Worm (Caenorhabditis elegans) whole organism, L1 larva: Measurements from ENCODE around the gene ccdc-47.
A peak's percentile ranks its signal among the peaks of the same experiment; 100 is the strongest.

Source experiments
- C04F5.9 ChIP-seq: sonication (generic microtip); optimal IDR thresholded peaks from 2 replicates; lab custom pipeline; 2016; ENCODE audit warnings: missing genetic modification characterization, missing compliant biosample characterization
- C34B4.2 ChIP-seq: sonication (generic microtip); optimal IDR thresholded peaks from 2 replicates; lab custom pipeline; 2017; ENCODE audit warnings: mild to moderate bottlenecking, missing genetic modification characterization, missing compliant biosample characterization
- F16B12.6 ChIP-seq: fragments of 150-350 bp; optimal IDR thresholded peaks from 2 replicates; lab custom pipeline; 2014; ENCODE audit warnings: missing biosample characterization, missing genetic modification characterization
- ama-1 ChIP-seq: fragments of 150-350 bp; optimal IDR thresholded peaks from 2 replicates; lab custom pipeline; 2014
- blmp-1 ChIP-seq: fragments of 150-350 bp; optimal IDR thresholded peaks from 2 replicates; lab custom pipeline; 2014; ENCODE audit warnings: missing biosample characterization, missing genetic modification characterization
- ces-1 ChIP-seq: fragments of 150-350 bp; optimal IDR thresholded peaks from 2 replicates; lab custom pipeline; 2014; ENCODE audit warnings: missing biosample characterization, missing genetic modification reagents, missing genetic modification characterization
- fkh-10 ChIP-seq: sonication (generic microtip); optimal IDR thresholded peaks from 2 replicates; lab custom pipeline; 2017; ENCODE audit warnings: missing biosample characterization, missing genetic modification reagents, missing genetic modification characterization
- grh-1 ChIP-seq: fragments of 200-800 bp; sonication (Bioruptor generic); IDR thresholded peaks from 2 replicates; pipeline ENCODE4 v1.3.6; 2022; ENCODE audit warnings: missing genetic modification reagents, missing genetic modification characterization, missing compliant biosample characterization
- hlh-4 ChIP-seq: sonication (generic microtip); optimal IDR thresholded peaks from 2 replicates; lab custom pipeline; 2016; ENCODE audit warnings: mild to moderate bottlenecking, missing genetic modification characterization, missing compliant biosample characterization
- irx-1 ChIP-seq: sonication (generic microtip); optimal IDR thresholded peaks from 2 replicates; lab custom pipeline; 2016; ENCODE audit warnings: missing genetic modification characterization, missing compliant biosample characterization
- lin-13 ChIP-seq: fragments of 150-350 bp; optimal IDR thresholded peaks from 2 replicates; lab custom pipeline; 2014; ENCODE audit warnings: missing biosample characterization, missing genetic modification reagents, missing genetic modification characterization
- lin-14 ChIP-seq: fragments of 200-800 bp; sonication (Bioruptor generic); optimal IDR thresholded peaks from 2 replicates; lab custom pipeline; 2018; ENCODE audit warnings: mild to moderate bottlenecking, missing genetic modification characterization, moderate library complexity, missing compliant biosample characterization
- lin-15B ChIP-seq: fragments of 150-350 bp; sonication (generic microtip); optimal IDR thresholded peaks from 3 replicates; lab custom pipeline; 2014; ENCODE audit warnings: missing biosample characterization, missing genetic modification characterization
- lin-35 ChIP-seq, 2 experiments: fragments of 150-350 bp; optimal IDR thresholded peaks; 2 replicates each; lab custom pipeline; 2014; ENCODE audit warnings: missing biosample characterization in 2 of 2, missing genetic modification characterization in 2 of 2, missing genetic modification reagents in 2 of 2
- lir-3 ChIP-seq: sonication (generic microtip); optimal IDR thresholded peaks from 2 replicates; lab custom pipeline; 2016; ENCODE audit warnings: mild to moderate bottlenecking, missing genetic modification characterization, moderate library complexity, missing compliant biosample characterization; ENCODE audit not compliant: poor library complexity
- lsy-2 ChIP-seq, 2 experiments: fragments of 150-350 bp; optimal IDR thresholded peaks; 2 replicates each; lab custom pipeline; 2014; ENCODE audit warnings: missing biosample characterization in 2 of 2, missing genetic modification characterization in 2 of 2
- mdl-1 ChIP-seq, 2 experiments: fragments of 150-350 bp; optimal IDR thresholded peaks; 2 replicates each; lab custom pipeline; 2014 to 2017; ENCODE audit warnings: missing biosample characterization in 2 of 2, missing genetic modification characterization in 2 of 2, inconsistent platforms in 1 of 2
- mep-1 ChIP-seq: fragments of 150-350 bp; optimal IDR thresholded peaks from 2 replicates; lab custom pipeline; 2014; ENCODE audit warnings: missing biosample characterization, missing genetic modification characterization
- nhr-19 ChIP-seq: fragments of 200-800 bp; sonication (Bioruptor generic); conservative IDR thresholded peaks from 2 replicates; pipeline ENCODE4 v1.3.6; 2022; ENCODE audit warnings: missing genetic modification characterization, missing compliant biosample characterization
- nhr-71 ChIP-seq: sonication (generic microtip); optimal IDR thresholded peaks from 2 replicates; lab custom pipeline; 2016; ENCODE audit warnings: mild to moderate bottlenecking, missing genetic modification characterization, moderate library complexity, missing compliant biosample characterization
- nhr-76 ChIP-seq: sonication (generic microtip); optimal IDR thresholded peaks from 2 replicates; lab custom pipeline; 2017; ENCODE audit warnings: missing biosample characterization, missing genetic modification characterization
- nhr-85 ChIP-seq: sonication (generic microtip); peaks from one replicate; lab custom pipeline; 2016; ENCODE audit warnings: missing genetic modification characterization, inconsistent platforms, missing compliant biosample characterization
- nhr-90 ChIP-seq: sonication (generic microtip); optimal IDR thresholded peaks from 2 replicates; lab custom pipeline; 2016; ENCODE audit warnings: mild to moderate bottlenecking, missing genetic modification characterization, missing compliant biosample characterization; ENCODE audit not compliant: poor library complexity
- pag-3 ChIP-seq: sonication (generic microtip); optimal IDR thresholded peaks from 2 replicates; lab custom pipeline; 2017; ENCODE audit warnings: missing genetic modification characterization, mild to moderate bottlenecking, missing compliant biosample characterization, antibody characterized with exemption, borderline replicate concordance; ENCODE audit not compliant: insufficient read depth
- pqm-1 ChIP-seq: sonication (generic microtip); optimal IDR thresholded peaks from 3 replicates; lab custom pipeline; 2017; ENCODE audit warnings: missing biosample characterization, missing genetic modification characterization
- skn-1 ChIP-seq: fragments of 150-350 bp; optimal IDR thresholded peaks from 2 replicates; lab custom pipeline; 2014; ENCODE audit warnings: missing biosample characterization, missing genetic modification characterization
- snpc-4 ChIP-seq: fragments of 150-350 bp; optimal IDR thresholded peaks from 2 replicates; lab custom pipeline; 2014; ENCODE audit warnings: missing biosample characterization, missing genetic modification characterization
- snu-23 ChIP-seq: sonication (generic microtip); optimal IDR thresholded peaks from 2 replicates; lab custom pipeline; 2016; ENCODE audit warnings: missing genetic modification characterization, missing compliant biosample characterization
- sox-4 ChIP-seq: sonication (generic microtip); optimal IDR thresholded peaks from 2 replicates; lab custom pipeline; 2016; ENCODE audit warnings: missing genetic modification characterization, missing compliant biosample characterization
- tbx-2 ChIP-seq: sonication (generic microtip); optimal IDR thresholded peaks from 2 replicates; lab custom pipeline; 2016; ENCODE audit warnings: missing genetic modification characterization, missing compliant biosample characterization
- unc-130 ChIP-seq: fragments of 150-350 bp; optimal IDR thresholded peaks from 2 replicates; lab custom pipeline; 2017; ENCODE audit warnings: missing biosample characterization, missing genetic modification characterization, inconsistent platforms
- unc-62 ChIP-seq: fragments of 150-350 bp; optimal IDR thresholded peaks from 2 replicates; lab custom pipeline; 2014; ENCODE audit warnings: missing biosample characterization, missing genetic modification reagents, missing genetic modification characterization
- unc-86 ChIP-seq: sonication (generic microtip); optimal IDR thresholded peaks from 2 replicates; lab custom pipeline; 2016; ENCODE audit warnings: missing genetic modification characterization, missing compliant biosample characterization
- unc-98 ChIP-seq: fragments of 200-800 bp; sonication (Bioruptor generic); IDR thresholded peaks from 2 replicates; pipeline ENCODE4 v1.3.6; 2022; ENCODE audit warnings: missing genetic modification characterization, missing compliant biosample characterization
- zag-1 ChIP-seq: fragments of 150-350 bp; optimal IDR thresholded peaks from 2 replicates; lab custom pipeline; 2014; ENCODE audit warnings: missing biosample characterization, missing genetic modification characterization
- ztf-11 ChIP-seq, 2 experiments: sonication (generic microtip); optimal IDR thresholded peaks; 2 replicates each; lab custom pipeline; 2016 to 2017; ENCODE audit warnings: missing genetic modification characterization in 2 of 2, missing biosample characterization in 1 of 2, missing compliant biosample characterization in 1 of 2
- ztf-4 ChIP-seq: fragments of 150-350 bp; optimal IDR thresholded peaks from 2 replicates; lab custom pipeline; 2014; ENCODE audit warnings: missing biosample characterization, missing genetic modification characterization

ccdc-47 gene

ce11 chrIII:3956293-3956692 is 39.5 kb downstream of the ccdc-47 start, which contains the start of gene F37A8.5:
F37A8.5 (plus strand) TSS chrIII:3956624.
- TF ChIP-seq nhr-71 (tag; lab: Kevin White, UChicago) (peak; percentile 15), unc-98 (GFP tag; lab: Robert Waterston, UW) (no peak), lir-3 (tag; lab: Kevin White, UChicago) (no peak)

ce11 chrIII:3957119-3957739 is 40.5 kb downstream of the ccdc-47 start:
- no peak for TF ChIP-seq hlh-4 (tag; lab: Kevin White, UChicago)
- TF ChIP-seq ama-1 (lab: Kevin White, UChicago): peak; percentile 41
- no peak for TF ChIP-seq F16B12.6 (tag; lab: Kevin White, UChicago)
- peak; percentile 41 for TF ChIP-seq lin-13 (GFP tag; lab: Kevin White, UChicago)
- no peak for TF ChIP-seq lsy-2 (tag; optimal IDR thresholded peaks at IDR 0.05; lab: Kevin White, UChicago)
- TF ChIP-seq unc-130 (tag; lab: Kevin White, UChicago): no peak
- TF ChIP-seq ztf-11 (tag; optimal IDR thresholded peaks at IDR 0.05; lab: Kevin White, UChicago): peak in 1 of 2 experiments; percentile 73
- TF ChIP-seq lin-15B: no peak
- no peak for TF ChIP-seq unc-98 (GFP tag; lab: Robert Waterston, UW)
- TF ChIP-seq unc-62 (GFP tag; lab: Kevin White, UChicago): no peak
- peak; percentile 6 for TF ChIP-seq tbx-2
- TF ChIP-seq pag-3 (tag; lab: Kevin White, UChicago): no peak
- no peak for TF ChIP-seq sox-4
- TF ChIP-seq nhr-19 (GFP tag; lab: Robert Waterston, UW): no peak
- no peak for TF ChIP-seq nhr-90 (tag; lab: Kevin White, UChicago)
- TF ChIP-seq skn-1 (tag; lab: Kevin White, UChicago): no peak
- TF ChIP-seq snpc-4 (tag; lab: Kevin White, UChicago): peak; percentile 81
- no peak for TF ChIP-seq lin-35 (GFP tag; optimal IDR thresholded peaks at IDR 0.05; lab: Kevin White, UChicago)
- no peak for TF ChIP-seq ces-1 (GFP tag; lab: Kevin White, UChicago)

- TF ChIP-seq unc-98 (GFP tag; lab: Robert Waterston, UW) (no peak), irx-1 (tag; lab: Kevin White, UChicago) (no peak), lin-14 (GFP tag; lab: Kevin White, UChicago) (no peak), C34B4.2 (tag; lab: Kevin White, UChicago) (no peak), mdl-1 (tag; optimal IDR thresholded peaks at IDR 0.05; lab: Kevin White, UChicago) (no peak), nhr-76 (no peak), mep-1 (no peak), lin-35 (GFP tag; optimal IDR thresholded peaks at IDR 0.05; lab: Kevin White, UChicago) (no peak), pqm-1 (tag; lab: Kevin White, UChicago) (no peak), nhr-71 (tag; lab: Kevin White, UChicago) (no peak), unc-86 (tag; lab: Kevin White, UChicago) (no peak), ztf-11 (tag; optimal IDR thresholded peaks at IDR 0.05; lab: Kevin White, UChicago) (no peak), ztf-4 (tag; lab: Kevin White, UChicago) (no peak), snu-23 (GFP tag; lab: Kevin White, UChicago) (no peak), zag-1 (no peak), grh-1 (GFP tag; lab: Robert Waterston, UW) (no peak), skn-1 (tag; lab: Kevin White, UChicago) (no peak), fkh-10 (no peak), nhr-85 (tag; lab: Kevin White, UChicago) (no peak)
These were observed 41.1 kb downstream of the ccdc-47 start for ce11 chrIII:3957850-3958249.

- TF ChIP-seq blmp-1 (tag; lab: Kevin White, UChicago) (peak; percentile 53), C04F5.9 (no peak)
- TF ChIP-seq, all 84 proteins: peak for 1
These were observed 42.4 kb downstream of the ccdc-47 start for ce11 chrIII:3959206-3959605.
